Worm (Caenorhabditis elegans) whole organism, L1 larva: ENCODE data around the gene F28H6.7.

Experiments used
- C04F5.9 ChIP-seq: sonication (generic microtip); optimal IDR thresholded peaks from 2 replicates; lab custom pipeline; 2016; ENCODE audit warnings: missing genetic modification characterization, missing compliant biosample characterization
- C16A3.4 ChIP-seq: fragments of 150-350 bp; optimal IDR thresholded peaks from 2 replicates; lab custom pipeline; 2014; ENCODE audit warnings: missing biosample characterization, missing genetic modification characterization
- F16B12.6 ChIP-seq: fragments of 150-350 bp; optimal IDR thresholded peaks from 2 replicates; lab custom pipeline; 2014; ENCODE audit warnings: missing biosample characterization, missing genetic modification characterization
- Y116A8C.19 ChIP-seq: sonication (generic microtip); optimal IDR thresholded peaks from 2 replicates; lab custom pipeline; 2016; ENCODE audit warnings: missing compliant biosample characterization, missing genetic modification characterization, borderline replicate concordance
- aha-1 ChIP-seq: fragments of 150-350 bp; optimal IDR thresholded peaks from 2 replicates; lab custom pipeline; 2014; ENCODE audit warnings: missing biosample characterization, missing genetic modification characterization
- alr-1 ChIP-seq: fragments of 200-800 bp; sonication (Bioruptor generic); optimal IDR thresholded peaks from 2 replicates; lab custom pipeline; 2018; ENCODE audit warnings: borderline replicate concordance, mild to moderate bottlenecking, missing genetic modification characterization, missing compliant biosample characterization
- ama-1 ChIP-seq: fragments of 150-350 bp; optimal IDR thresholded peaks from 2 replicates; lab custom pipeline; 2014
- blmp-1 ChIP-seq: fragments of 150-350 bp; optimal IDR thresholded peaks from 2 replicates; lab custom pipeline; 2014; ENCODE audit warnings: missing biosample characterization, missing genetic modification characterization
- ceh-63 ChIP-seq: fragments of 200-800 bp; sonication (Bioruptor generic); optimal IDR thresholded peaks from 2 replicates; lab custom pipeline; 2018; ENCODE audit warnings: mild to moderate bottlenecking, missing genetic modification characterization, missing compliant biosample characterization
- ceh-8 ChIP-seq: fragments of 200-800 bp; sonication (Bioruptor generic); optimal IDR thresholded peaks from 2 replicates; lab custom pipeline; 2018; ENCODE audit warnings: mild to moderate bottlenecking, missing genetic modification characterization, moderate library complexity, missing compliant biosample characterization
- ceh-82 ChIP-seq, 3 experiments: fragments of 150-350 bp in 1 of 3; sonication (generic microtip) in 2 of 3; optimal IDR thresholded peaks; 2 replicates each; lab custom pipeline; 2014 to 2017; ENCODE audit warnings: missing biosample characterization in 3 of 3, missing genetic modification characterization in 3 of 3
- egl-13 ChIP-seq: sonication (generic microtip); optimal IDR thresholded peaks from 2 replicates; lab custom pipeline; 2016; ENCODE audit warnings: missing genotype, missing genetic modification reagents, missing genetic modification characterization, missing compliant biosample characterization
- egl-27 ChIP-seq, 2 experiments: fragments of 150-350 bp in 1 of 2; sonication (generic microtip); optimal IDR thresholded peaks; 3 replicates each; lab custom pipeline; 2017 to 2018; ENCODE audit warnings: missing biosample characterization in 2 of 2, missing genetic modification characterization in 2 of 2, missing genetic modification reagents in 2 of 2
- ets-5 ChIP-seq: fragments of 200-800 bp; sonication (Bioruptor generic); IDR thresholded peaks from 2 replicates; pipeline ENCODE4 v1.3.6; 2022; ENCODE audit warnings: missing genetic modification characterization, missing compliant biosample characterization
- fkh-4 ChIP-seq: sonication (generic microtip); optimal IDR thresholded peaks from 2 replicates; lab custom pipeline; 2016; ENCODE audit warnings: missing compliant biosample characterization, missing genetic modification characterization, borderline replicate concordance
- fkh-8 ChIP-seq: sonication (generic microtip); optimal IDR thresholded peaks from 2 replicates; lab custom pipeline; 2016; ENCODE audit warnings: mild to moderate bottlenecking, missing genetic modification characterization, missing compliant biosample characterization
- grh-1 ChIP-seq: fragments of 200-800 bp; sonication (Bioruptor generic); IDR thresholded peaks from 2 replicates; pipeline ENCODE4 v1.3.6; 2022; ENCODE audit warnings: missing genetic modification reagents, missing genetic modification characterization, missing compliant biosample characterization
- irx-1 ChIP-seq: sonication (generic microtip); optimal IDR thresholded peaks from 2 replicates; lab custom pipeline; 2016; ENCODE audit warnings: missing genetic modification characterization, missing compliant biosample characterization
- isw-1 ChIP-seq: fragments of 200-800 bp; sonication (Bioruptor generic); IDR thresholded peaks from 2 replicates; pipeline ENCODE4 v1.3.6; 2022; ENCODE audit warnings: missing genetic modification characterization, missing compliant biosample characterization
- lin-39 ChIP-seq: fragments of 150-350 bp; optimal IDR thresholded peaks from 2 replicates; lab custom pipeline; 2014; ENCODE audit warnings: missing biosample characterization, missing genetic modification reagents, missing genetic modification characterization
- lir-3 ChIP-seq: sonication (generic microtip); optimal IDR thresholded peaks from 2 replicates; lab custom pipeline; 2016; ENCODE audit warnings: mild to moderate bottlenecking, missing genetic modification characterization, moderate library complexity, missing compliant biosample characterization; ENCODE audit not compliant: poor library complexity
- mab-9 ChIP-seq: fragments of 200-800 bp; sonication (Bioruptor generic); IDR thresholded peaks from 2 replicates; pipeline ENCODE4 v1.3.6; 2022; ENCODE audit warnings: missing genetic modification reagents, missing genetic modification characterization, missing compliant biosample characterization
- mef-2 ChIP-seq: fragments of 150-350 bp; optimal IDR thresholded peaks from 2 replicates; lab custom pipeline; 2014; ENCODE audit warnings: missing biosample characterization, missing genetic modification characterization
- mep-1 ChIP-seq: fragments of 150-350 bp; optimal IDR thresholded peaks from 2 replicates; lab custom pipeline; 2014; ENCODE audit warnings: missing biosample characterization, missing genetic modification characterization
- nhr-47 ChIP-seq: sonication (generic microtip); optimal IDR thresholded peaks from 2 replicates; lab custom pipeline; 2016; ENCODE audit warnings: mild to moderate bottlenecking, missing genetic modification characterization, moderate library complexity, missing compliant biosample characterization
- nhr-84 ChIP-seq: sonication (generic microtip); optimal IDR thresholded peaks from 2 replicates; lab custom pipeline; 2017; ENCODE audit warnings: missing biosample characterization, missing genetic modification characterization
- nhr-90 ChIP-seq: sonication (generic microtip); optimal IDR thresholded peaks from 2 replicates; lab custom pipeline; 2016; ENCODE audit warnings: mild to moderate bottlenecking, missing genetic modification characterization, missing compliant biosample characterization; ENCODE audit not compliant: poor library complexity
- pag-3 ChIP-seq: sonication (generic microtip); optimal IDR thresholded peaks from 2 replicates; lab custom pipeline; 2017; ENCODE audit warnings: missing genetic modification characterization, mild to moderate bottlenecking, missing compliant biosample characterization, antibody characterized with exemption, borderline replicate concordance; ENCODE audit not compliant: insufficient read depth
- pqm-1 ChIP-seq: sonication (generic microtip); optimal IDR thresholded peaks from 3 replicates; lab custom pipeline; 2017; ENCODE audit warnings: missing biosample characterization, missing genetic modification characterization
- rnt-1 ChIP-seq: sonication (generic microtip); optimal IDR thresholded peaks from 2 replicates; lab custom pipeline; 2016; ENCODE audit warnings: mild to moderate bottlenecking, missing genetic modification characterization, moderate library complexity, missing compliant biosample characterization
- skn-1 ChIP-seq: fragments of 150-350 bp; optimal IDR thresholded peaks from 2 replicates; lab custom pipeline; 2014; ENCODE audit warnings: missing biosample characterization, missing genetic modification characterization
- snpc-4 ChIP-seq: fragments of 150-350 bp; optimal IDR thresholded peaks from 2 replicates; lab custom pipeline; 2014; ENCODE audit warnings: missing biosample characterization, missing genetic modification characterization
- snu-23 ChIP-seq: sonication (generic microtip); optimal IDR thresholded peaks from 2 replicates; lab custom pipeline; 2016; ENCODE audit warnings: missing genetic modification characterization, missing compliant biosample characterization
- sptf-1 ChIP-seq: fragments of 150-350 bp; optimal IDR thresholded peaks from 2 replicates; lab custom pipeline; 2014; ENCODE audit warnings: missing biosample characterization, missing genetic modification characterization
- tlp-1 ChIP-seq: fragments of 150-350 bp; optimal IDR thresholded peaks from 2 replicates; lab custom pipeline; 2014; ENCODE audit warnings: missing biosample characterization, missing genetic modification characterization
- unc-98 ChIP-seq: fragments of 200-800 bp; sonication (Bioruptor generic); IDR thresholded peaks from 2 replicates; pipeline ENCODE4 v1.3.6; 2022; ENCODE audit warnings: missing genetic modification characterization, missing compliant biosample characterization
- xbp-1 ChIP-seq: sonication (generic microtip); optimal IDR thresholded peaks from 2 replicates; lab custom pipeline; 2016; ENCODE audit warnings: missing genetic modification characterization, missing compliant biosample characterization
- zag-1 ChIP-seq: fragments of 150-350 bp; optimal IDR thresholded peaks from 2 replicates; lab custom pipeline; 2014; ENCODE audit warnings: missing biosample characterization, missing genetic modification characterization
- zip-4 ChIP-seq: fragments of 200-800 bp; sonication (Bioruptor generic); optimal IDR thresholded peaks from 2 replicates; lab custom pipeline; 2018; ENCODE audit warnings: mild to moderate bottlenecking, missing genetic modification characterization, moderate library complexity, missing compliant biosample characterization
- ztf-11 ChIP-seq, 2 experiments: sonication (generic microtip); optimal IDR thresholded peaks; 2 replicates each; lab custom pipeline; 2016 to 2017; ENCODE audit warnings: missing genetic modification characterization in 2 of 2, missing biosample characterization in 1 of 2, missing compliant biosample characterization in 1 of 2

The F28H6.7 gene

DNA sequence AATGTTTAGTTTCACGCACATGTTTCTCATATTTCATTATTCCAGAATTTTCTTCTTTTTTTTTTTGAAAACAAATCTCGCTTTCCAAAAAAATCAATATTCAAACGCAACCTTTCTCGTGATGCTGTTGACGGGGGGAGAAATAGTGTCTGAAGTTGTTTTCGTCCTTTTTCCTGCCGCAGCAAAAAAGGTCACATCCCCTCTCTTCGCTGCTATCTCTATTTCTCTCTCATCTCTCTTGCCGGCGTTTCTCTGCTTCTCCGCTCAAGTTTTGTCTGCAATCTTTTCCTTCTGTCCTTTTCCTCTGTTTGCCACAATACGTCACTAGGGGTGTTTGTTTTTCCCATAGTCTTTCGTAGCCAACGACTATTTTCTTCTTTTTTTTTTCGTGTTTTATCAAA is 30.8 kb downstream of the F28H6.7 start (continued):
- TF ChIP-seq lir-3 (tag; lab: Kevin White, UChicago): no peak
- no peak for TF ChIP-seq lin-39 (tag; lab: Kevin White, UChicago)
- peak; percentile 59 for TF ChIP-seq rnt-1 (tag; lab: Kevin White, UChicago)
- TF ChIP-seq pqm-1 (tag; lab: Kevin White, UChicago): no peak
- TF ChIP-seq tlp-1 (tag; lab: Kevin White, UChicago): no peak
- TF ChIP-seq egl-13 (tag; lab: Kevin White, UChicago): no peak
- peak; percentile 81 for TF ChIP-seq skn-1 (tag; lab: Kevin White, UChicago)
- no peak for TF ChIP-seq alr-1 (tag; lab: Kevin White, UChicago)
- TF ChIP-seq zag-1 (tag; lab: Kevin White, UChicago): no peak
- TF ChIP-seq snpc-4 (tag; lab: Kevin White, UChicago): no peak
- TF ChIP-seq grh-1 (GFP tag; lab: Robert Waterston, UW): no peak; the same call in 1 of the 2 replicates
- TF ChIP-seq ets-5 (GFP tag; lab: Robert Waterston, UW): no peak
- TF ChIP-seq mab-9: no peak
- peak; percentile 77 for TF ChIP-seq nhr-47 (tag; lab: Kevin White, UChicago)
- peak; percentile 84 for TF ChIP-seq fkh-8
- TF ChIP-seq ceh-82 (tag; optimal IDR thresholded peaks at IDR 0.05; lab: Kevin White, UChicago): peak in 2 of 3 experiments; percentile 42 to 76
- TF ChIP-seq nhr-84 (tag; lab: Kevin White, UChicago): no peak
- no peak for TF ChIP-seq ceh-63 (GFP tag; lab: Kevin White, UChicago)
- TF ChIP-seq ama-1 (lab: Kevin White, UChicago): peak; percentile 11
- no peak for TF ChIP-seq irx-1 (tag; lab: Kevin White, UChicago)
- peak; percentile 7; the same call in 1 of the 2 replicates for TF ChIP-seq isw-1
- TF ChIP-seq mep-1 (tag; lab: Kevin White, UChicago): peak; percentile 86
- no peak for TF ChIP-seq aha-1 (tag; lab: Kevin White, UChicago)
- peak; percentile 91 for TF ChIP-seq blmp-1 (tag; lab: Kevin White, UChicago)
- TF ChIP-seq zip-4 (GFP tag; lab: Kevin White, UChicago): no peak
- TF ChIP-seq Y116A8C.19 (tag; lab: Kevin White, UChicago): no peak
- peak; percentile 86 for TF ChIP-seq C16A3.4 (tag; lab: Kevin White, UChicago)
- TF ChIP-seq C04F5.9 (tag; lab: Kevin White, UChicago): no peak
- TF ChIP-seq nhr-90 (tag; lab: Kevin White, UChicago): peak; percentile 82
- peak; percentile 72 for TF ChIP-seq pag-3
- no peak for TF ChIP-seq ceh-8 (GFP tag; lab: Kevin White, UChicago)
- peak; percentile 13 for TF ChIP-seq F16B12.6 (tag; lab: Kevin White, UChicago)
- TF ChIP-seq ztf-11 (tag; optimal IDR thresholded peaks at IDR 0.05; lab: Kevin White, UChicago): no peak
- TF ChIP-seq fkh-4 (tag; lab: Kevin White, UChicago): no peak
- peak; percentile 32 for TF ChIP-seq mef-2
- TF ChIP-seq unc-98 (GFP tag; lab: Robert Waterston, UW): no peak
- peak; percentile 92 for TF ChIP-seq snu-23
- TF ChIP-seq xbp-1 (tag; lab: Kevin White, UChicago): peak; percentile 61

DNA sequence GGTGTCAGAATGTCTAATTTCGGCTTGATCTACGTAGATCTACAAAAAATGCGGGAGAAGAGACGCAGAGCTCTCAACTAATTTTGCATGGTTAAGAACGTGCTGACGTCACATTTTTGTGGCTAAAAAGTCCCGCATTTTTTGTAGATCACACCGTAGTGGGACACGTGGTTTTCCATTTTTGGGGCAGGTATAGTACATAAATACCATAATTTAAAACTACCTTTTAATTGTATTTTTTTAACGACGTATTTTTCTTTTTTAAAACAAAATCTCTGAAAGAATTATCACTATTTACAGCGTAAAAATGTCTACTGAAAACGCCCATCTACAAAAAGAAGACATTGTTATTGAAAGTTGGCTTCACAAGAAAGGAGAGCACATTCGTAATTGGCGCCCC is 31.5 kb downstream of the F28H6.7 start, which contains the start of gene akt-2:
akt-2 (plus strand) TSS at position 301 of the 400 bp plus-strand sequence.
- TF ChIP-seq sptf-1 (tag; lab: Kevin White, UChicago): no peak
- no peak for TF ChIP-seq ceh-63 (GFP tag; lab: Kevin White, UChicago)
- TF ChIP-seq zip-4 (GFP tag; lab: Kevin White, UChicago): no peak
- no peak for TF ChIP-seq ceh-8 (GFP tag; lab: Kevin White, UChicago)
- TF ChIP-seq snu-23: no peak
- TF ChIP-seq skn-1 (tag; lab: Kevin White, UChicago): no peak
- no peak for TF ChIP-seq egl-27 (tag; optimal IDR thresholded peaks at IDR 0.05; lab: Kevin White, UChicago)
